Worm (Caenorhabditis elegans): Measurements from ENCODE around the gene C33F10.14.

ce11 chrII:4811986-4812385 lies 14.8 kb downstream of the C33F10.14 start, which contains the start of gene rig-6:
- TF ChIP-seq ets-7 (tag; optimal IDR thresholded peaks at IDR 0.05) (no peak), tbx-11 (GFP tag; IDR thresholded peaks at IDR 0.05) (no peak), ceh-36 (tag; optimal IDR thresholded peaks at IDR 0.05) (no peak)

All from whole organism, early embryonic.